Worm (Caenorhabditis elegans) whole organism, young adult: ENCODE data around the gene eif-3.F.

ENCODE experiments used
- C06A6.2 ChIP-seq: fragments of 200-800 bp; sonication (Bioruptor generic); conservative IDR thresholded peaks from 2 replicates; pipeline ENCODE4 v1.3.6; 2022; ENCODE audit warnings: missing genetic modification characterization, missing compliant biosample characterization
- C17E4.6 ChIP-seq: fragments of 200-800 bp; sonication (Bioruptor generic); IDR thresholded peaks from 2 replicates; pipeline ENCODE4 v1.3.6; 2022; ENCODE audit warnings: missing genetic modification reagents, missing genetic modification characterization, missing compliant biosample characterization
- F22D6.2 ChIP-seq: sonication (generic microtip); optimal IDR thresholded peaks from 2 replicates; lab custom pipeline; 2016; ENCODE audit warnings: mild to moderate bottlenecking, missing genetic modification characterization, missing compliant biosample characterization
- F57A8.1 ChIP-seq: fragments of 200-800 bp; sonication (Bioruptor generic); optimal IDR thresholded peaks from 2 replicates; lab custom pipeline; 2018; ENCODE audit warnings: mild to moderate bottlenecking, missing genetic modification characterization, moderate library complexity, missing compliant biosample characterization
- K12H6.12 ChIP-seq: fragments of 200-800 bp; sonication (Bioruptor generic); optimal IDR thresholded peaks from 2 replicates; lab custom pipeline; 2018; ENCODE audit warnings: mild to moderate bottlenecking, missing genetic modification characterization, missing compliant biosample characterization
- Y53F4B.3 ChIP-seq: fragments of 200-800 bp; sonication (Bioruptor generic); IDR thresholded peaks from 2 replicates; pipeline ENCODE4 v1.3.6; 2022; ENCODE audit warnings: missing genetic modification reagents, missing genetic modification characterization, missing compliant biosample characterization
- akir-1 ChIP-seq: fragments of 200-800 bp; sonication (Bioruptor generic); optimal IDR thresholded peaks from 2 replicates; lab custom pipeline; 2018; ENCODE audit warnings: mild to moderate bottlenecking, missing genetic modification characterization, moderate library complexity, missing compliant biosample characterization
- aptf-3 ChIP-seq: fragments of 200-800 bp; sonication (Bioruptor generic); IDR thresholded peaks from 2 replicates; pipeline ENCODE4 v1.3.6; 2022; ENCODE audit warnings: missing genetic modification characterization, missing compliant biosample characterization
- attf-3 ChIP-seq: fragments of 200-800 bp; sonication (Bioruptor generic); conservative IDR thresholded peaks from 2 replicates; pipeline ENCODE4 v1.3.6; 2022; ENCODE audit warnings: missing genetic modification reagents, missing genetic modification characterization, missing compliant biosample characterization
- cebp-2 ChIP-seq: fragments of 200-800 bp; sonication (Bioruptor generic); IDR thresholded peaks from 2 replicates; pipeline ENCODE4 v1.3.6; 2022; ENCODE audit warnings: missing genetic modification characterization, missing compliant biosample characterization
- ceh-27 ChIP-seq: fragments of 200-800 bp; sonication (Bioruptor generic); optimal IDR thresholded peaks from 2 replicates; lab custom pipeline; 2018; ENCODE audit warnings: mild to moderate bottlenecking, missing genetic modification characterization, moderate library complexity, missing compliant biosample characterization
- ceh-79 ChIP-seq: sonication (generic microtip); optimal IDR thresholded peaks from 2 replicates; lab custom pipeline; 2017; ENCODE audit warnings: mild to moderate bottlenecking, missing genetic modification characterization, missing compliant biosample characterization
- chd-7 ChIP-seq: sonication (generic microtip); optimal IDR thresholded peaks from 2 replicates; lab custom pipeline; 2016; ENCODE audit warnings: mild to moderate bottlenecking, missing genetic modification characterization, moderate library complexity, missing compliant biosample characterization
- die-1 ChIP-seq: sonication (generic microtip); optimal IDR thresholded peaks from 2 replicates; lab custom pipeline; 2016; ENCODE audit warnings: missing genotype, mild to moderate bottlenecking, missing genetic modification characterization, missing compliant biosample characterization
- dox-1 ChIP-seq: fragments of 200-800 bp; sonication (Bioruptor generic); IDR thresholded peaks from 2 replicates; pipeline ENCODE4 v1.3.6; 2022; ENCODE audit warnings: missing genetic modification reagents, missing genetic modification characterization, missing compliant biosample characterization
- egrh-3 ChIP-seq: fragments of 200-800 bp; sonication (Bioruptor generic); IDR thresholded peaks from 2 replicates; pipeline ENCODE4 v1.3.6; 2022; ENCODE audit warnings: missing genetic modification reagents, missing genetic modification characterization, missing compliant biosample characterization
- ets-4 ChIP-seq: fragments of 200-800 bp; sonication (Bioruptor generic); optimal IDR thresholded peaks from 2 replicates; lab custom pipeline; 2018; ENCODE audit warnings: mild to moderate bottlenecking, missing genetic modification characterization, missing compliant biosample characterization
- fkh-3 ChIP-seq: sonication (generic microtip); optimal IDR thresholded peaks from 2 replicates; lab custom pipeline; 2016; ENCODE audit warnings: mild to moderate bottlenecking, missing genetic modification characterization, missing compliant biosample characterization
- him-1 ChIP-seq: sonication (generic microtip); optimal IDR thresholded peaks from 2 replicates; lab custom pipeline; 2016; ENCODE audit warnings: missing genotype, missing genetic modification reagents, missing genetic modification characterization, missing compliant biosample characterization
- hlh-26 ChIP-seq: fragments of 200-800 bp; sonication (Bioruptor generic); conservative IDR thresholded peaks from 2 replicates; pipeline ENCODE4 v1.3.6; 2022; ENCODE audit warnings: missing genetic modification reagents, missing genetic modification characterization, missing compliant biosample characterization
- hrde-1 ChIP-seq: sonication (generic microtip); optimal IDR thresholded peaks from 2 replicates; lab custom pipeline; 2016; ENCODE audit warnings: missing genetic modification characterization, mild to moderate bottlenecking, missing compliant biosample characterization, moderate library complexity, missing genotype, missing genetic modification reagents, borderline replicate concordance
- hsf-1 ChIP-seq: fragments of 200-800 bp; sonication (Bioruptor generic); IDR thresholded peaks from 2 replicates; pipeline ENCODE4 v1.3.6; 2022; ENCODE audit warnings: missing genetic modification reagents, missing genetic modification characterization, missing compliant biosample characterization
- madf-10 ChIP-seq: sonication (generic microtip); optimal IDR thresholded peaks from 2 replicates; lab custom pipeline; 2016; ENCODE audit warnings: mild to moderate bottlenecking, missing genetic modification characterization, missing compliant biosample characterization
- madf-3 ChIP-seq: fragments of 200-800 bp; sonication (Bioruptor generic); IDR thresholded peaks from 2 replicates; pipeline ENCODE4 v1.3.6; 2022; ENCODE audit warnings: missing genetic modification reagents, missing genetic modification characterization, missing compliant biosample characterization
- mel-28 ChIP-seq: sonication (generic microtip); optimal IDR thresholded peaks from 2 replicates; lab custom pipeline; 2016; ENCODE audit warnings: borderline replicate concordance, mild to moderate bottlenecking, missing genetic modification characterization, missing compliant biosample characterization
- mes-4 ChIP-seq: sonication (generic microtip); optimal IDR thresholded peaks from 2 replicates; lab custom pipeline; 2016; ENCODE audit warnings: missing genotype, missing genetic modification characterization, missing compliant biosample characterization
- mxl-1 ChIP-seq: sonication (generic microtip); optimal IDR thresholded peaks from 2 replicates; lab custom pipeline; 2016; ENCODE audit warnings: missing genetic modification characterization, missing compliant biosample characterization
- nhr-179 ChIP-seq: sonication (generic microtip); optimal IDR thresholded peaks from 2 replicates; lab custom pipeline; 2016; ENCODE audit warnings: mild to moderate bottlenecking, missing genetic modification characterization, missing compliant biosample characterization
- nhr-27 ChIP-seq: fragments of 200-800 bp; sonication (Bioruptor generic); optimal IDR thresholded peaks from 2 replicates; lab custom pipeline; 2018; ENCODE audit warnings: mild to moderate bottlenecking, missing genetic modification characterization, moderate library complexity, missing compliant biosample characterization
- rpc-1 ChIP-seq, 2 experiments: fragments of 150-350 bp in 1 of 2; sonication (generic microtip) in 1 of 2; optimal IDR thresholded peaks; 2 replicates each; lab custom pipeline; 2014 to 2018; ENCODE audit warnings: missing biosample characterization in 1 of 2, missing genetic modification characterization in 1 of 2, missing genetic modification reagents in 1 of 2, missing genotype in 1 of 2
- sdz-38 ChIP-seq: sonication (generic microtip); optimal IDR thresholded peaks from 2 replicates; lab custom pipeline; 2016; ENCODE audit warnings: missing genotype, missing genetic modification characterization, missing compliant biosample characterization
- sea-2 ChIP-seq: fragments of 200-800 bp; sonication (Bioruptor generic); IDR thresholded peaks from 2 replicates; pipeline ENCODE4 v1.3.6; 2022; ENCODE audit warnings: missing genetic modification characterization, missing compliant biosample characterization
- snpc-1.1 ChIP-seq: sonication (generic microtip); optimal IDR thresholded peaks from 2 replicates; lab custom pipeline; 2017; ENCODE audit warnings: missing genetic modification characterization, mild to moderate bottlenecking, missing compliant biosample characterization, antibody characterized with exemption, moderate library complexity, missing genotype, missing genetic modification reagents; ENCODE audit not compliant: insufficient read depth
- snpc-3.4 ChIP-seq: sonication (generic microtip); optimal IDR thresholded peaks from 2 replicates; lab custom pipeline; 2017; ENCODE audit warnings: missing genetic modification characterization, mild to moderate bottlenecking, missing compliant biosample characterization, antibody characterized with exemption, moderate library complexity, missing genotype, missing genetic modification reagents
- somi-1 ChIP-seq: fragments of 200-800 bp; sonication (Bioruptor generic); optimal IDR thresholded peaks from 2 replicates; lab custom pipeline; 2018; ENCODE audit warnings: mild to moderate bottlenecking, missing genetic modification characterization, missing compliant biosample characterization
- sptf-2 ChIP-seq: fragments of 200-800 bp; sonication (Bioruptor generic); optimal IDR thresholded peaks from 2 replicates; lab custom pipeline; 2018; ENCODE audit warnings: mild to moderate bottlenecking, missing genetic modification characterization, missing compliant biosample characterization
- tlf-1 ChIP-seq: fragments of 200-800 bp; sonication (Bioruptor generic); optimal IDR thresholded peaks from 2 replicates; lab custom pipeline; 2018; ENCODE audit warnings: mild to moderate bottlenecking, missing genetic modification characterization, missing compliant biosample characterization
- xnd-1 ChIP-seq: sonication (generic microtip); optimal IDR thresholded peaks from 2 replicates; lab custom pipeline; 2016; ENCODE audit warnings: missing genotype, missing genetic modification reagents, missing genetic modification characterization, missing compliant biosample characterization
- zfh-2 ChIP-seq: fragments of 200-800 bp; sonication (Bioruptor generic); conservative IDR thresholded peaks from 2 replicates; pipeline ENCODE4 v1.3.6; 2022; ENCODE audit warnings: missing genetic modification reagents, missing genetic modification characterization, missing compliant biosample characterization
- ztf-25 ChIP-seq: fragments of 200-800 bp; sonication (Bioruptor generic); IDR thresholded peaks from 2 replicates; pipeline ENCODE4 v1.3.6; 2022; ENCODE audit warnings: missing genetic modification reagents, missing genetic modification characterization, missing compliant biosample characterization
- ztf-26 ChIP-seq: sonication (generic microtip); optimal IDR thresholded peaks from 2 replicates; lab custom pipeline; 2017; ENCODE audit warnings: missing genetic modification characterization, missing compliant biosample characterization

The eif-3.F gene

ce11 chrII:9310794-9311193 lies 20.6 kb upstream of the eif-3.F start:
- TF ChIP-seq egrh-3 (GFP tag; lab: Robert Waterston, UW) (no peak), ceh-79 (tag; lab: Kevin White, UChicago) (no peak), zfh-2 (no peak), xnd-1 (tag; lab: Kevin White, UChicago) (no peak), sdz-38 (tag; lab: Kevin White, UChicago) (no peak)

- TF ChIP-seq tlf-1 (GFP tag; lab: Kevin White, UChicago) (no peak), mxl-1 (no peak), K12H6.12 (tag; lab: Kevin White, UChicago) (no peak), ets-4 (GFP tag; lab: Kevin White, UChicago) (no peak), zfh-2 (no peak), madf-3 (GFP tag; lab: Robert Waterston, UW) (no peak), ceh-27 (GFP tag; lab: Kevin White, UChicago) (peak; percentile 69), F57A8.1 (GFP tag; lab: Kevin White, UChicago) (no peak), attf-3 (GFP tag; lab: Robert Waterston, UW) (no peak)
These were observed 19.7 kb upstream of the eif-3.F start for ce11 chrII:9311702-9312101.

ce11 chrII:9313335-9313734 lies 18.1 kb upstream of the eif-3.F start:
- TF ChIP-seq nhr-179 (tag; lab: Kevin White, UChicago), result no peak
- no peak for TF ChIP-seq mes-4 (tag; lab: Kevin White, UChicago)
- no peak for TF ChIP-seq dox-1 (GFP tag; lab: Robert Waterston, UW)
- TF ChIP-seq ztf-26 (tag; lab: Kevin White, UChicago), result no peak
- no peak for TF ChIP-seq mel-28 (tag; lab: Kevin White, UChicago)
- TF ChIP-seq hlh-26 (GFP tag; lab: Robert Waterston, UW), result no peak
- no peak for TF ChIP-seq nhr-27 (tag; lab: Kevin White, UChicago)
- TF ChIP-seq fkh-3 (tag; lab: Kevin White, UChicago), result no peak
- TF ChIP-seq aptf-3 (GFP tag; lab: Robert Waterston, UW), result no peak
- TF ChIP-seq ztf-25 (GFP tag; lab: Robert Waterston, UW), result no peak
- TF ChIP-seq snpc-1.1, result no peak
- no peak for TF ChIP-seq him-1
- TF ChIP-seq ceh-79 (tag; lab: Kevin White, UChicago), result no peak
- no peak for TF ChIP-seq hrde-1 (tag; lab: Kevin White, UChicago)
- TF ChIP-seq die-1 (tag; lab: Kevin White, UChicago), result no peak
- no peak for TF ChIP-seq F22D6.2
- TF ChIP-seq xnd-1 (tag; lab: Kevin White, UChicago), result no peak
- no peak for TF ChIP-seq cebp-2 (GFP tag; lab: Robert Waterston, UW)
- no peak for TF ChIP-seq sea-2 (GFP tag; lab: Robert Waterston, UW)
- TF ChIP-seq mxl-1, result no peak

ce11 chrII:9314733-9315132 lies 16.7 kb upstream of the eif-3.F start:
- TF ChIP-seq sptf-2 (no peak), chd-7 (tag; lab: Kevin White, UChicago) (no peak), F22D6.2 (no peak), Y53F4B.3 (GFP tag; lab: Robert Waterston, UW) (no peak), rpc-1 (optimal IDR thresholded peaks at IDR 0.05; lab: Kevin White, UChicago) (no peak), rpc-1 (tag; optimal IDR thresholded peaks at IDR 0.05; lab: Kevin White, UChicago) (no peak), C06A6.2 (GFP tag; lab: Robert Waterston, UW) (no peak), akir-1 (GFP tag; lab: Kevin White, UChicago) (no peak), C17E4.6 (no peak), zfh-2 (no peak), hsf-1 (GFP tag; lab: Robert Waterston, UW) (no peak), madf-10 (tag; lab: Kevin White, UChicago) (no peak), somi-1 (GFP tag; lab: Kevin White, UChicago) (no peak), snpc-3.4 (tag; lab: Kevin White, UChicago) (no peak), hrde-1 (tag; lab: Kevin White, UChicago) (no peak)
